Worm (Caenorhabditis elegans): Measurements from ENCODE around the gene R05D8.11.

ce11 chrV:2746404-2746803, 34.3 kb downstream of the R05D8.11 start:
- no peak for TF ChIP-seq him-1 (tag; optimal IDR thresholded peaks at IDR 0.05)
- no peak for TF ChIP-seq dao-5 (tag; optimal IDR thresholded peaks at IDR 0.05)
- TF ChIP-seq W03F9.2 (tag; optimal IDR thresholded peaks at IDR 0.05), result no peak

Data from whole organism, L4/young adult.